Fruit fly (Drosophila melanogaster) whole organism, embryonic: ENCODE measurements around the gene CG11698.

ENCODE experiments used
- Abd-B ChIP-seq: fragments of 200-800 bp; sonication (Bioruptor generic); optimal IDR thresholded peaks from 2 replicates; lab custom pipeline; 2018; ENCODE audit warnings: missing biosample characterization, mild to moderate bottlenecking, missing genetic modification characterization, moderate library complexity
- CG10267 ChIP-seq: fragments of 200-800 bp; sonication (Bioruptor generic); optimal IDR thresholded peaks from 2 replicates; lab custom pipeline; 2018; ENCODE audit warnings: missing biosample characterization, mild to moderate bottlenecking, missing genetic modification characterization, moderate library complexity
- CG10979 ChIP-seq: fragments of 200-800 bp; sonication (Bioruptor generic); optimal IDR thresholded peaks from 2 replicates; lab custom pipeline; 2018; ENCODE audit warnings: missing biosample characterization, mild to moderate bottlenecking, missing genetic modification characterization, moderate library complexity
- CG11695 ChIP-seq: fragments of 200-800 bp; sonication (Bioruptor generic); IDR thresholded peaks from 3 replicates; pipeline ENCODE4 v1.3.6; 2022; ENCODE audit warnings: missing biosample characterization, missing genetic modification characterization
- CG11723 ChIP-seq: fragments of 200-800 bp; sonication (Bioruptor generic); optimal IDR thresholded peaks from 2 replicates; lab custom pipeline; 2017; ENCODE audit warnings: missing biosample characterization, mild to moderate bottlenecking, missing genetic modification characterization
- CG12155 ChIP-seq: fragments of 200-800 bp; sonication (Bioruptor generic); optimal IDR thresholded peaks from 3 replicates; lab custom pipeline; 2016; ENCODE audit warnings: missing biosample characterization, missing genetic modification characterization
- CG12659 ChIP-seq: fragments of 200-800 bp; sonication (Bioruptor generic); optimal IDR thresholded peaks from 3 replicates; lab custom pipeline; 2017; ENCODE audit warnings: mild to moderate bottlenecking, missing biosample characterization, missing genetic modification reagents, missing genetic modification characterization
- CG13894 ChIP-seq: fragments of 200-800 bp; sonication (Bioruptor generic); optimal IDR thresholded peaks from 3 replicates; lab custom pipeline; 2018; ENCODE audit warnings: missing biosample characterization, mild to moderate bottlenecking, missing genetic modification characterization, moderate library complexity
- CG14014 ChIP-seq: fragments of 200-800 bp; sonication (Bioruptor generic); IDR thresholded peaks from 2 replicates; pipeline ENCODE4 v1.3.6; 2022; ENCODE audit warnings: missing biosample characterization, missing genetic modification characterization
- CG14050 ChIP-seq: fragments of 200-800 bp; sonication (Bioruptor generic); IDR thresholded peaks from 3 replicates; pipeline ENCODE4 v1.3.6; 2022; ENCODE audit warnings: missing biosample characterization, missing genetic modification characterization
- CG1603 ChIP-seq: fragments of 200-800 bp; sonication (Bioruptor generic); optimal IDR thresholded peaks from 2 replicates; lab custom pipeline; 2019; ENCODE audit warnings: missing biosample characterization, mild to moderate bottlenecking, missing genetic modification characterization, moderate library complexity
- CG16779 ChIP-seq: fragments of 200-800 bp; sonication (Bioruptor generic); IDR thresholded peaks from 2 replicates; pipeline ENCODE4 v1.3.6; 2022; ENCODE audit warnings: missing biosample characterization, missing genetic modification characterization
- CG17361 ChIP-seq: fragments of 200-800 bp; sonication (Bioruptor generic); IDR thresholded peaks from 3 replicates; pipeline ENCODE4 v1.3.6; 2022; ENCODE audit warnings: missing biosample characterization, missing genetic modification characterization
- CG18476 ChIP-seq: fragments of 200-800 bp; sonication (Bioruptor generic); optimal IDR thresholded peaks from 2 replicates; lab custom pipeline; 2016; ENCODE audit warnings: missing biosample characterization, mild to moderate bottlenecking, missing genetic modification characterization
- CG2116 ChIP-seq: fragments of 200-800 bp; sonication (Bioruptor generic); optimal IDR thresholded peaks from 3 replicates; lab custom pipeline; 2018; ENCODE audit warnings: missing biosample characterization, mild to moderate bottlenecking, missing genetic modification characterization
- CG31224 ChIP-seq: fragments of 200-800 bp; sonication (Bioruptor generic); IDR thresholded peaks from 2 replicates; pipeline ENCODE4 v1.3.6; 2022; ENCODE audit warnings: missing biosample characterization, missing genetic modification characterization
- CG33213 ChIP-seq: fragments of 200-800 bp; sonication (Bioruptor generic); optimal IDR thresholded peaks from 3 replicates; lab custom pipeline; 2016; ENCODE audit warnings: missing biosample characterization, missing genetic modification characterization
- CG6683 ChIP-seq: fragments of 200-800 bp; sonication (Bioruptor generic); optimal IDR thresholded peaks from 2 replicates; lab custom pipeline; 2017; ENCODE audit warnings: missing biosample characterization, mild to moderate bottlenecking, missing genetic modification characterization, missing genetic modification reagents
- CG8944 ChIP-seq: fragments of 200-800 bp; sonication (Bioruptor generic); optimal IDR thresholded peaks from 3 replicates; lab custom pipeline; 2016; ENCODE audit warnings: missing biosample characterization, missing genetic modification characterization
- CG9609 ChIP-seq: fragments of 200-800 bp; sonication (Bioruptor generic); optimal IDR thresholded peaks from 3 replicates; lab custom pipeline; 2016; ENCODE audit warnings: missing biosample characterization, missing genetic modification characterization
- Dad ChIP-seq: fragments of 200-800 bp; sonication (Bioruptor generic); optimal IDR thresholded peaks from 3 replicates; lab custom pipeline; 2016; ENCODE audit warnings: missing biosample characterization, missing genetic modification characterization
- Dip2 ChIP-seq: fragments of 200-800 bp; sonication (Bioruptor generic); IDR thresholded peaks from 2 replicates; pipeline ENCODE4 v1.3.6; 2022; ENCODE audit warnings: missing biosample characterization, missing genetic modification characterization
- Fer3 ChIP-seq: fragments of 200-800 bp; sonication (Bioruptor generic); optimal IDR thresholded peaks from 2 replicates; lab custom pipeline; 2018; ENCODE audit warnings: missing biosample characterization, mild to moderate bottlenecking, missing genetic modification characterization, moderate library complexity
- Hsf ChIP-seq: fragments of 200-800 bp; sonication (Bioruptor generic); optimal IDR thresholded peaks from 3 replicates; lab custom pipeline; 2016; ENCODE audit warnings: missing biosample characterization, missing genetic modification characterization
- Lpt ChIP-seq: fragments of >200 bp; optimal IDR thresholded peaks from 2 replicates; lab custom pipeline; 2018; ENCODE audit warnings: missing biosample characterization, missing genetic modification characterization
- MBD-R2 ChIP-seq: fragments of 200-800 bp; sonication (Bioruptor generic); IDR thresholded peaks from 2 replicates; pipeline ENCODE4 v1.3.6; 2022; ENCODE audit warnings: missing biosample characterization, missing genetic modification characterization
- Max ChIP-seq: fragments of 200-800 bp; sonication (Bioruptor generic); optimal IDR thresholded peaks from 2 replicates; lab custom pipeline; 2016; ENCODE audit warnings: missing biosample characterization, mild to moderate bottlenecking, missing genetic modification characterization
- Myb ChIP-seq: fragments of 200-800 bp; sonication (Bioruptor generic); optimal IDR thresholded peaks from 2 replicates; lab custom pipeline; 2016; ENCODE audit warnings: missing biosample characterization, missing genetic modification characterization
- Pdp1 ChIP-seq, 2 experiments: fragments of 200-800 bp; sonication (Bioruptor generic); optimal IDR thresholded peaks; 3 replicates each; lab custom pipeline; 2016; ENCODE audit warnings: missing biosample characterization in 2 of 2, missing genetic modification characterization in 2 of 2, mild to moderate bottlenecking in 1 of 2, moderate library complexity in 1 of 2
- Sry-δ ChIP-seq: fragments of 200-800 bp; sonication (Bioruptor generic); optimal IDR thresholded peaks from 2 replicates; lab custom pipeline; 2016; ENCODE audit warnings: missing biosample characterization, missing genetic modification characterization
- Stat92E ChIP-seq, 3 experiments: fragments of >200 bp in 2 of 3; fragments of 200-800 bp in 1 of 3; sonication (Bioruptor generic) in 1 of 3; optimal IDR thresholded peaks; 2 replicates each; lab custom pipeline; 2017 to 2019; ENCODE audit warnings: missing biosample characterization in 3 of 3, missing genetic modification characterization in 3 of 3, mild to moderate bottlenecking in 1 of 3, moderate library complexity in 1 of 3
- Vsx1 ChIP-seq: fragments of 200-800 bp; sonication (Bioruptor generic); optimal IDR thresholded peaks from 2 replicates; lab custom pipeline; 2017; ENCODE audit warnings: missing biosample characterization, mild to moderate bottlenecking, missing genetic modification characterization, missing genetic modification reagents
- amos ChIP-seq: fragments of 200-800 bp; sonication (Bioruptor generic); IDR thresholded peaks from 2 replicates; pipeline ENCODE4 v1.3.6; 2022; ENCODE audit warnings: missing biosample characterization, missing genetic modification characterization; ENCODE audit not compliant: partially characterized antibody
- ato ChIP-seq: fragments of 200-800 bp; sonication (Bioruptor generic); IDR thresholded peaks from 2 replicates; pipeline ENCODE4 v1.3.6; 2022; ENCODE audit warnings: missing biosample characterization, missing genetic modification characterization; ENCODE audit not compliant: partially characterized antibody
- da ChIP-seq: fragments of 200-800 bp; sonication (Bioruptor generic); optimal IDR thresholded peaks from 2 replicates; lab custom pipeline; 2016; ENCODE audit warnings: missing biosample characterization, missing genetic modification characterization
- fd96Cb ChIP-seq: fragments of 200-800 bp; sonication (Bioruptor generic); optimal IDR thresholded peaks from 2 replicates; lab custom pipeline; 2018; ENCODE audit warnings: missing biosample characterization, mild to moderate bottlenecking, missing genetic modification characterization, moderate library complexity
- ham ChIP-seq: fragments of 200-800 bp; sonication (Bioruptor generic); IDR thresholded peaks from 2 replicates; pipeline ENCODE4 v1.3.6; 2022; ENCODE audit warnings: missing biosample characterization, missing genetic modification characterization
- jing ChIP-seq: fragments of 200-800 bp; sonication (Bioruptor generic); optimal IDR thresholded peaks from 2 replicates; lab custom pipeline; 2018; ENCODE audit warnings: missing biosample characterization, mild to moderate bottlenecking, missing genetic modification characterization
- jumu ChIP-seq: fragments of 200-800 bp; sonication (Bioruptor generic); optimal IDR thresholded peaks from 3 replicates; lab custom pipeline; 2016; ENCODE audit warnings: missing biosample characterization, missing genetic modification characterization
- phol ChIP-seq: fragments of 200-800 bp; sonication (Bioruptor generic); optimal IDR thresholded peaks from 3 replicates; lab custom pipeline; 2018; ENCODE audit warnings: missing biosample characterization, mild to moderate bottlenecking, missing genetic modification characterization, moderate library complexity
- psq ChIP-seq: fragments of 200-800 bp; sonication (Bioruptor generic); optimal IDR thresholded peaks from 2 replicates; lab custom pipeline; 2017; ENCODE audit warnings: missing biosample characterization, missing genetic modification characterization
- pzg ChIP-seq: fragments of 200-800 bp; sonication (Bioruptor generic); optimal IDR thresholded peaks from 3 replicates; lab custom pipeline; 2018; ENCODE audit warnings: missing biosample characterization, mild to moderate bottlenecking, missing genetic modification characterization, moderate library complexity
- ranshi ChIP-seq: fragments of 200-800 bp; sonication (Bioruptor generic); IDR thresholded peaks from 2 replicates; pipeline ENCODE4 v1.3.6; 2022; ENCODE audit warnings: missing biosample characterization, missing genetic modification characterization
- run ChIP-seq: fragments of 200-800 bp; sonication (Bioruptor generic); optimal IDR thresholded peaks from 3 replicates; lab custom pipeline; 2018; ENCODE audit warnings: missing biosample characterization, mild to moderate bottlenecking, missing genetic modification characterization
- sisA ChIP-seq: fragments of 200-800 bp; sonication (Bioruptor generic); IDR thresholded peaks from 2 replicates; pipeline ENCODE4 v1.3.6; 2022; ENCODE audit warnings: missing biosample characterization, missing genetic modification characterization
- slp2 ChIP-seq: fragments of 200-800 bp; sonication (Bioruptor generic); optimal IDR thresholded peaks from 2 replicates; lab custom pipeline; 2016; ENCODE audit warnings: missing biosample characterization, missing genetic modification characterization
- vnd ChIP-seq: fragments of 200-800 bp; sonication (Bioruptor generic); IDR thresholded peaks from 3 replicates; pipeline ENCODE4 v1.3.6; 2022; ENCODE audit warnings: missing biosample characterization, missing genetic modification characterization; ENCODE audit not compliant: partially characterized antibody
- wek ChIP-seq: fragments of 200-800 bp; sonication (Bioruptor generic); optimal IDR thresholded peaks from 3 replicates; lab custom pipeline; 2018; ENCODE audit warnings: missing biosample characterization, mild to moderate bottlenecking, missing genetic modification characterization, moderate library complexity
- zfh2 ChIP-seq: fragments of 200-800 bp; sonication (Bioruptor generic); optimal IDR thresholded peaks from 2 replicates; lab custom pipeline; 2016; ENCODE audit warnings: missing biosample characterization, missing genetic modification characterization

The CG11698 gene

dm6 chr3R:8300928-8301752 lies 10.8 kb upstream of the CG11698 start, which contains the start of the genes CG9626 and mRpL1 (continued):
- TF ChIP-seq CG11723 (GFP tag; lab: Kevin White, UChicago): no peak
- peak; percentile 8 for TF ChIP-seq Max (GFP tag; lab: Kevin White, UChicago)
- no peak for TF ChIP-seq Vsx1
- peak; percentile 47 for TF ChIP-seq zfh2
- TF ChIP-seq CG18476 (GFP tag; lab: Kevin White, UChicago): no peak
- TF ChIP-seq CG17361 (GFP tag; lab: Robert Waterston, UW): no peak
- TF ChIP-seq ranshi: 0 out of 2 replicates have a peak, but pooled peaks have one; percentile 35
- TF ChIP-seq CG10979 (tag; lab: Kevin White, UChicago): peak; percentile 3
- TF ChIP-seq phol (tag; lab: Kevin White, UChicago): peak; percentile 47
- no peak for TF ChIP-seq CG6683 (GFP tag; lab: Kevin White, UChicago)
- TF ChIP-seq Stat92E (GFP tag; optimal IDR thresholded peaks at IDR 0.05; lab: Kevin White, UChicago): no peak
- peak; percentile 34 for TF ChIP-seq Dad (GFP tag; lab: Kevin White, UChicago)
- peak; percentile 69 for TF ChIP-seq Sry-δ (GFP tag; lab: Kevin White, UChicago)
- peak in 1 of 2 experiments; percentile 100 for TF ChIP-seq Pdp1 (GFP tag; optimal IDR thresholded peaks at IDR 0.05; lab: Kevin White, UChicago)
- TF ChIP-seq CG14014 (GFP tag; lab: Robert Waterston, UW): no peak
- no peak for TF ChIP-seq CG8944 (GFP tag; lab: Kevin White, UChicago)
- no peak for TF ChIP-seq Dip2 (GFP tag; lab: Robert Waterston, UW)
- TF ChIP-seq CG14050: no peak
- TF ChIP-seq Myb: peak; percentile 99
- TF ChIP-seq psq (GFP tag; lab: Kevin White, UChicago): no peak
- no peak for TF ChIP-seq jing (GFP tag; lab: Kevin White, UChicago)
- TF ChIP-seq Abd-B (GFP tag; lab: Kevin White, UChicago): peak; percentile 78
- TF ChIP-seq CG13894 (tag; lab: Kevin White, UChicago): no peak
- peak; percentile 10 for TF ChIP-seq CG9609 (GFP tag; lab: Kevin White, UChicago)
- peak; percentile 35 for TF ChIP-seq CG12155 (GFP tag; lab: Kevin White, UChicago)
- TF ChIP-seq CG16779: no peak
- peak; percentile 58 for TF ChIP-seq CG33213
- TF ChIP-seq jumu (GFP tag; lab: Kevin White, UChicago): peak; percentile 21
- peak; percentile 90 for TF ChIP-seq pzg
- TF ChIP-seq ham: no peak
- TF ChIP-seq amos (GFP tag; lab: Robert Waterston, UW): peak; percentile 35; the same call in 1 of the 2 replicates
- peak; percentile 94 for TF ChIP-seq CG10267 (tag; lab: Kevin White, UChicago)
- TF ChIP-seq Fer3 (tag; lab: Kevin White, UChicago): no peak
- TF ChIP-seq sisA (GFP tag; lab: Robert Waterston, UW): 0 out of 2 replicates have a peak, but pooled peaks have one; percentile 21
- peak; percentile 91 for TF ChIP-seq MBD-R2 (GFP tag; lab: Robert Waterston, UW)
- no peak for TF ChIP-seq Lpt (GFP tag; lab: Kevin White, UChicago)
- TF ChIP-seq fd96Cb (tag; lab: Kevin White, UChicago): no peak
- TF ChIP-seq wek: no peak
- peak; percentile 27 for TF ChIP-seq Hsf
- TF ChIP-seq run (tag; lab: Kevin White, UChicago): no peak
- TF ChIP-seq CG11695: no peak
- peak; percentile 89 for TF ChIP-seq CG1603 (tag; lab: Kevin White, UChicago)
- peak; percentile 52 for TF ChIP-seq CG12659
- TF ChIP-seq slp2 (GFP tag; lab: Kevin White, UChicago): no peak
- no peak for TF ChIP-seq CG31224 (GFP tag; lab: Robert Waterston, UW)
- TF ChIP-seq vnd: no peak
- TF ChIP-seq da (GFP tag; lab: Kevin White, UChicago): no peak
- peak; percentile 71 for TF ChIP-seq CG2116 (GFP tag; lab: Kevin White, UChicago)
- peak; percentile 70 for TF ChIP-seq ato
